Fruit fly (Drosophila melanogaster) whole organism, wandering third instar larva: ENCODE data around the gene Ccdc85.

ENCODE experiments used
- Abd-B ChIP-seq: fragments of >200 bp; optimal IDR thresholded peaks from 2 replicates; lab custom pipeline; 2017; ENCODE audit warnings: missing biosample characterization, missing genetic modification characterization
- CG32264 ChIP-seq: fragments of 200-800 bp; sonication (Bioruptor generic); optimal IDR thresholded peaks from 2 replicates; lab custom pipeline; 2016; ENCODE audit warnings: missing biosample characterization, missing genetic modification characterization
- CrebA ChIP-seq: fragments of 200-800 bp; sonication (Bioruptor generic); optimal IDR thresholded peaks from 2 replicates; lab custom pipeline; 2016; ENCODE audit warnings: missing biosample characterization, mild to moderate bottlenecking, missing genetic modification characterization, borderline replicate concordance
- Dfd ChIP-seq: fragments of >200 bp; optimal IDR thresholded peaks from 2 replicates; lab custom pipeline; 2017; ENCODE audit warnings: missing biosample characterization, missing genetic modification characterization
- Dif ChIP-seq: fragments of 200-275, 200-300 bp; sonication (Bioruptor generic); optimal IDR thresholded peaks from 2 replicates; lab custom pipeline; 2018; ENCODE audit warnings: missing biosample characterization, missing genetic modification characterization; ENCODE audit not compliant: partially characterized antibody
- HLH106 ChIP-seq: fragments of 200-800 bp; optimal IDR thresholded peaks from 3 replicates; lab custom pipeline; 2019; ENCODE audit warnings: missing biosample characterization, mild to moderate bottlenecking, missing genetic modification characterization, moderate library complexity
- Hnf4 ChIP-seq: fragments of 200-800 bp; sonication (Bioruptor generic); optimal IDR thresholded peaks from 2 replicates; lab custom pipeline; 2016; ENCODE audit warnings: missing biosample characterization, mild to moderate bottlenecking, missing genetic modification characterization
- Hr78 ChIP-seq: fragments of >200 bp; optimal IDR thresholded peaks from 2 replicates; lab custom pipeline; 2017; ENCODE audit warnings: missing biosample characterization, missing genetic modification characterization
- Hr83 ChIP-seq: fragments of 200-300 bp; sonication (Bioruptor generic); optimal IDR thresholded peaks from 2 replicates; lab custom pipeline; 2016; ENCODE audit warnings: missing biosample characterization, mild to moderate bottlenecking, missing genetic modification characterization, moderate library complexity; ENCODE audit not compliant: poor library complexity, severe bottlenecking
- Jra ChIP-seq: sonication (Bioruptor generic); optimal IDR thresholded peaks from 2 replicates; lab custom pipeline; 2016; ENCODE audit warnings: missing biosample characterization, missing genetic modification characterization
- Mio ChIP-seq: sonication (Bioruptor generic); optimal IDR thresholded peaks from 2 replicates; lab custom pipeline; 2016; ENCODE audit warnings: missing biosample characterization, missing genetic modification characterization
- Myc ChIP-seq: fragments of >200 bp; optimal IDR thresholded peaks from 2 replicates; lab custom pipeline; 2017
- N ChIP-seq: fragments of >200 bp; optimal IDR thresholded peaks from 2 replicates; lab custom pipeline; 2018; ENCODE audit warnings: missing biosample characterization, missing external identifiers, missing genetic modification characterization
- OdsH ChIP-seq: fragments of 200-800 bp; sonication (Bioruptor generic); optimal IDR thresholded peaks from 2 replicates; lab custom pipeline; 2016; ENCODE audit warnings: missing biosample characterization, mild to moderate bottlenecking, missing genetic modification characterization
- Rel ChIP-seq, 2 experiments: fragments of 200-800 bp; sonication (Bioruptor generic) in 1 of 2; optimal IDR thresholded peaks; 2 replicates in 1 of 2; 3 replicates in 1 of 2; lab custom pipeline; 2016 to 2019; ENCODE audit warnings: mild to moderate bottlenecking in 2 of 2, missing biosample characterization in 2 of 2, missing genetic modification characterization in 2 of 2, moderate library complexity in 1 of 2
- Sp1 ChIP-seq: fragments of 200-800 bp; sonication (Bioruptor generic); optimal IDR thresholded peaks from 3 replicates; lab custom pipeline; 2019; ENCODE audit warnings: missing biosample characterization, mild to moderate bottlenecking, missing genetic modification characterization, moderate library complexity
- Vsx2 ChIP-seq: fragments of 200-300, 225-300 bp; sonication (Bioruptor generic); optimal IDR thresholded peaks from 2 replicates; lab custom pipeline; 2018; ENCODE audit warnings: missing biosample characterization, missing genetic modification characterization; ENCODE audit not compliant: partially characterized antibody
- br ChIP-seq: fragments of 200-800 bp; sonication (Bioruptor generic); optimal IDR thresholded peaks from 2 replicates; lab custom pipeline; 2016; ENCODE audit warnings: missing biosample characterization, missing genetic modification characterization
- brk ChIP-seq: fragments of 200-800 bp; sonication (Bioruptor generic); optimal IDR thresholded peaks from 2 replicates; lab custom pipeline; 2016; ENCODE audit warnings: missing biosample characterization, mild to moderate bottlenecking, missing genetic modification characterization
- dl ChIP-seq, 2 experiments: fragments of 175-275, 200-275 bp in 1 of 2; fragments of 200-275 bp in 1 of 2; sonication (Bioruptor generic); optimal IDR thresholded peaks; lab custom pipeline; 2018; ENCODE audit warnings: mild to moderate bottlenecking in 2 of 2, missing biosample characterization in 2 of 2, missing genetic modification characterization in 2 of 2, moderate library complexity in 2 of 2; ENCODE audit not compliant: partially characterized antibody in 2 of 2, insufficient read depth in 1 of 2
- dsf ChIP-seq: sonication (Bioruptor generic); optimal IDR thresholded peaks from 2 replicates; lab custom pipeline; 2016; ENCODE audit warnings: missing biosample characterization, missing genetic modification characterization, borderline replicate concordance
- ey ChIP-seq: fragments of 200-800 bp; sonication (Bioruptor generic); optimal IDR thresholded peaks from 2 replicates; lab custom pipeline; 2016; ENCODE audit warnings: missing biosample characterization, missing genetic modification characterization
- foxo ChIP-seq, 2 experiments: fragments of 200-800 bp; sonication (Bioruptor generic); optimal IDR thresholded peaks; 2 replicates in 1 of 2; 3 replicates in 1 of 2; lab custom pipeline; 2016 to 2017; ENCODE audit warnings: missing biosample characterization in 2 of 2, missing genetic modification characterization in 2 of 2
- fru ChIP-seq: fragments of 200-800 bp; sonication (Bioruptor generic); optimal IDR thresholded peaks from 3 replicates; lab custom pipeline; 2016; ENCODE audit warnings: missing biosample characterization, mild to moderate bottlenecking, missing genetic modification characterization
- h ChIP-seq: fragments of 200-800 bp; sonication (Bioruptor generic); optimal IDR thresholded peaks from 3 replicates; lab custom pipeline; 2016; ENCODE audit warnings: missing biosample characterization, mild to moderate bottlenecking, missing genetic modification characterization
- jim ChIP-seq: fragments of 175-275, 200-325 bp; sonication (Bioruptor generic); optimal IDR thresholded peaks from 2 replicates; lab custom pipeline; 2016; ENCODE audit warnings: missing biosample characterization, mild to moderate bottlenecking, missing genetic modification characterization
- lola ChIP-seq: fragments of >200 bp; optimal IDR thresholded peaks from 2 replicates; lab custom pipeline; 2017; ENCODE audit warnings: missing biosample characterization, missing genetic modification characterization
- pan ChIP-seq: fragments of >200 bp; optimal IDR thresholded peaks from 2 replicates; lab custom pipeline; 2017
- psq ChIP-seq: fragments of 200-800 bp; sonication (Bioruptor generic); optimal IDR thresholded peaks from 3 replicates; lab custom pipeline; 2017; ENCODE audit warnings: missing biosample characterization, mild to moderate bottlenecking, missing genetic modification characterization, moderate library complexity
- rgr ChIP-seq: fragments of 200-800 bp; sonication (Bioruptor generic); optimal IDR thresholded peaks from 3 replicates; lab custom pipeline; 2016; ENCODE audit warnings: missing biosample characterization, mild to moderate bottlenecking, missing genetic modification characterization
- sage ChIP-seq: fragments of 200-800 bp; sonication (Bioruptor generic); optimal IDR thresholded peaks from 2 replicates; lab custom pipeline; 2016; ENCODE audit warnings: missing biosample characterization, mild to moderate bottlenecking, missing genetic modification characterization
- sv ChIP-seq: fragments of 200-800 bp; sonication (Bioruptor generic); optimal IDR thresholded peaks from 3 replicates; lab custom pipeline; 2016; ENCODE audit warnings: missing biosample characterization, missing genetic modification characterization
- tai ChIP-seq: sonication (Bioruptor generic); optimal IDR thresholded peaks from 2 replicates; lab custom pipeline; 2016; ENCODE audit warnings: missing biosample characterization, missing genetic modification characterization
- woc ChIP-seq: sonication (Bioruptor generic); optimal IDR thresholded peaks from 2 replicates; lab custom pipeline; 2016; ENCODE audit warnings: missing biosample characterization, mild to moderate bottlenecking, missing genetic modification characterization

Ccdc85 gene

dm6 chr2L:3056448-3056790 lies 57.3 kb downstream of the Ccdc85 start, which contains the start of gene FASN1:
FASN1 (plus strand) TSS chr2L:3056598.
- no peak for TF ChIP-seq Abd-B
- no peak for TF ChIP-seq N (GFP tag; lab: Kevin White, UChicago)
- TF ChIP-seq sage (GFP tag; lab: Kevin White, UChicago): no peak
- TF ChIP-seq Mio: no peak
- TF ChIP-seq jim: no peak
- peak; percentile 17 for TF ChIP-seq br
- TF ChIP-seq lola (GFP tag; lab: Kevin White, UChicago): no peak
- peak; percentile 27 for TF ChIP-seq Sp1
- TF ChIP-seq rgr (GFP tag; lab: Kevin White, UChicago): peak; percentile 26
- peak; percentile 70 for TF ChIP-seq Hr83 (GFP tag; lab: Kevin White, UChicago)
- TF ChIP-seq CG32264: no peak
- no peak for TF ChIP-seq Hr78
- TF ChIP-seq woc (GFP tag; lab: Kevin White, UChicago): no peak
- peak; percentile 72 for TF ChIP-seq Dif (GFP tag; lab: Kevin White, UChicago)
- TF ChIP-seq ey: no peak
- TF ChIP-seq sv (GFP tag; lab: Kevin White, UChicago): no peak
- TF ChIP-seq tai (GFP tag; lab: Kevin White, UChicago): no peak
- TF ChIP-seq CrebA (GFP tag; lab: Kevin White, UChicago): no peak
- peak; percentile 29 for TF ChIP-seq HLH106 (tag; lab: Kevin White, UChicago)
- TF ChIP-seq foxo (GFP tag; optimal IDR thresholded peaks at IDR 0.05; lab: Kevin White, UChicago): no peak
- no peak for TF ChIP-seq Dfd (GFP tag; lab: Kevin White, UChicago)
- no peak for TF ChIP-seq Rel (GFP tag; optimal IDR thresholded peaks at IDR 0.05; lab: Kevin White, UChicago)
- peak; percentile 47 for TF ChIP-seq Rel (tag; optimal IDR thresholded peaks at IDR 0.05; lab: Kevin White, UChicago)
- peak; percentile 48 for TF ChIP-seq Jra (GFP tag; lab: Kevin White, UChicago)
- TF ChIP-seq dsf: no peak
- TF ChIP-seq dl (GFP tag; optimal IDR thresholded peaks at IDR 0.05; lab: Kevin White, UChicago; ENCODE audit: insufficient read depth in 1 of 2, partially characterized antibody in 2 of 2): no peak
- no peak for TF ChIP-seq pan
- TF ChIP-seq h (GFP tag; lab: Kevin White, UChicago): peak; percentile 23
- no peak for TF ChIP-seq fru (GFP tag; lab: Kevin White, UChicago)

dm6 chr2L:3057951-3058771 lies 59.1 kb downstream of the Ccdc85 start:
- TF ChIP-seq jim (no peak), Myc (no peak), brk (no peak), Rel (GFP tag; optimal IDR thresholded peaks at IDR 0.05; lab: Kevin White, UChicago) (no peak), Rel (tag; optimal IDR thresholded peaks at IDR 0.05; lab: Kevin White, UChicago) (peak; percentile 70), lola (GFP tag; lab: Kevin White, UChicago) (no peak), Vsx2 (GFP tag; lab: Kevin White, UChicago) (no peak), fru (GFP tag; lab: Kevin White, UChicago) (peak; percentile 22), rgr (GFP tag; lab: Kevin White, UChicago) (peak; percentile 11), HLH106 (tag; lab: Kevin White, UChicago) (no peak), psq (GFP tag; lab: Kevin White, UChicago) (no peak), Hr83 (GFP tag; lab: Kevin White, UChicago) (peak; percentile 52), CrebA (GFP tag; lab: Kevin White, UChicago) (no peak), Hnf4 (GFP tag; lab: Kevin White, UChicago) (no peak), tai (GFP tag; lab: Kevin White, UChicago) (no peak), OdsH (GFP tag; lab: Kevin White, UChicago) (peak; percentile 14), br (no peak), dsf (no peak), Dif (GFP tag; lab: Kevin White, UChicago) (no peak), h (GFP tag; lab: Kevin White, UChicago) (peak; percentile 93), N (GFP tag; lab: Kevin White, UChicago) (no peak), Sp1 (no peak)
